Fruit fly (Drosophila melanogaster): ENCODE data around the gene CG34279.

CG34279 gene

DNA sequence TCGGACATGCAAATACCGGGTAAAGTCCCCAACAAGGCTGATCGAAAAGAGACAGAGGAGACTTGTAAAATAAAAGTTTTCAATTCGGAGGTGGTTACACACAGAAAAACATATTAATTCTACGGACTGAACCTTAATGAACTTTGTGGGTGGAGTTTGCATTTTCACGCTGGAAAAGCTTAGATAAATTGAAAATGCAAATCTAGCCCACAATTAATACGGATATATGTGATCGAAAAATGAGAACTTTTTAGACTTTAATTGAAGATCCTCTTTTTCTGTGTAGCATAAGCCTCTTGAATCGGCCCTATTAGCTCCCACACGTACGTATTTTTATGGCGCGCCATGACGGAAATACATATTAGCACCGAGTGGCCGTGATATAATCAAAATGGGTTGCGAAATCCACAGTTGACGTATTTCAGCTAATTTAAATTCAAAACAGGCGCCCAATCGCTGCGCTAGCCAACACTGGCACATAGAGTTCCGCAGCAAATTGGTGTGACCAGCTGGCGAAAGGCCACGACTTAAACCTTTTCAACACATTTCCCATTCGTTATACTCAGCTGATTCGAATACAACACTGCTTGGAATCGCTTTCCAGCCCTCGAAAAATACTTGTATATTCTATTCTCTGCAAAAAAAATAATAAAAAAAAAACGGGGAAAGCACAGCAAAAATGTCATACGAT is 17.6 kb downstream of the CG34279 start (continued):
- peak; percentile 3 for TF ChIP-seq Asciz (GFP tag; optimal IDR thresholded peaks at IDR 0.05)
- peak; percentile 34 for TF ChIP-seq scrt (GFP tag; optimal IDR thresholded peaks at IDR 0.05)
- no peak for TF ChIP-seq CG11723 (GFP tag; optimal IDR thresholded peaks at IDR 0.05)
- peak; percentile 38 for TF ChIP-seq CG12942 (GFP tag; optimal IDR thresholded peaks at IDR 0.05)
- TF ChIP-seq Ada2b (GFP tag; IDR thresholded peaks at IDR 0.05) = peak; percentile 72
- TF ChIP-seq Bdp1 (GFP tag; optimal IDR thresholded peaks at IDR 0.05) = peak; percentile 59
- TF ChIP-seq sr (GFP tag; IDR thresholded peaks at IDR 0.05) = peak; percentile 50; the same call in 1 of the 3 replicates
- TF ChIP-seq CG33557 (GFP tag; optimal IDR thresholded peaks at IDR 0.05) = peak; percentile 8
- TF ChIP-seq bsh (GFP tag; optimal IDR thresholded peaks at IDR 0.05) = peak in 1 of 2 experiments; percentile 33
- peak; percentile 51 for TF ChIP-seq ham (GFP tag; IDR thresholded peaks at IDR 0.05)
- TF ChIP-seq CG11696 (GFP tag; IDR thresholded peaks at IDR 0.05) = 0 out of 2 replicates have a peak, but pooled peaks have one; percentile 39
- TF ChIP-seq D (optimal IDR thresholded peaks at IDR 0.05) = no peak
- TF ChIP-seq D (GFP tag; optimal IDR thresholded peaks at IDR 0.05) = no peak
- TF ChIP-seq GATAe (GFP tag; conservative IDR thresholded peaks at IDR 0.05) = no peak
- TF ChIP-seq cad (GFP tag; optimal IDR thresholded peaks at IDR 0.05) = no peak
- TF ChIP-seq dpn (GFP tag; optimal IDR thresholded peaks at IDR 0.05) = peak; percentile 58 to 77
- TF ChIP-seq Stat92E (GFP tag; optimal IDR thresholded peaks at IDR 0.05) = no peak
- no peak for TF ChIP-seq H2.0 (GFP tag; IDR thresholded peaks at IDR 0.05)
- TF ChIP-seq CG2129 (GFP tag; IDR thresholded peaks at IDR 0.05; ENCODE audit: partially characterized antibody) = no peak
- TF ChIP-seq Ptx1 (GFP tag; IDR thresholded peaks at IDR 0.05) = peak; percentile 58; the same call in 1 of the 2 replicates
- TF ChIP-seq Nf-YA (GFP tag; IDR thresholded peaks at IDR 0.05) = no peak; the same call in 1 of the 2 replicates
- TF ChIP-seq dan (GFP tag; IDR thresholded peaks at IDR 0.05) = no peak
- no peak for TF ChIP-seq grn (GFP tag; optimal IDR thresholded peaks at IDR 0.05)
- TF ChIP-seq CG7271 (tag; optimal IDR thresholded peaks at IDR 0.05) = no peak
- peak; percentile 70 for TF ChIP-seq Rfx (GFP tag; IDR thresholded peaks at IDR 0.05)
- TF ChIP-seq fd64A (GFP tag; optimal IDR thresholded peaks at IDR 0.05) = no peak
- TF ChIP-seq Med (GFP tag) = peak; percentile 96
- peak; percentile 46; the same call in 1 of the 3 replicates for TF ChIP-seq gce (GFP tag; IDR thresholded peaks at IDR 0.05)
- TF ChIP-seq disco-r (GFP tag; optimal IDR thresholded peaks at IDR 0.05) = no peak
- TF ChIP-seq CG12391 (tag; optimal IDR thresholded peaks at IDR 0.05) = peak; percentile 56
- TF ChIP-seq CG17829 (tag; optimal IDR thresholded peaks at IDR 0.05) = peak; percentile 56
- peak; percentile 53; the same call in 2 of the 3 replicates for TF ChIP-seq CG11695 (GFP tag; IDR thresholded peaks at IDR 0.05)
- TF ChIP-seq pum (GFP tag; optimal IDR thresholded peaks at IDR 0.05) = peak; percentile 70
- TF ChIP-seq CrebB (tag; optimal IDR thresholded peaks at IDR 0.05) = peak; percentile 34
- no peak for TF ChIP-seq al (GFP tag; IDR thresholded peaks at IDR 0.05)
- no peak for TF ChIP-seq en (GFP tag; optimal IDR thresholded peaks at IDR 0.05)
- no peak for TF ChIP-seq sc (optimal IDR thresholded peaks at IDR 0.05)
- no peak for TF ChIP-seq sc (GFP tag; optimal IDR thresholded peaks at IDR 0.05)
- TF ChIP-seq Rx (GFP tag; IDR thresholded peaks at IDR 0.05) = no peak
- TF ChIP-seq CG12299 (tag; optimal IDR thresholded peaks at IDR 0.05) = peak; percentile 1
- TF ChIP-seq Mad (GFP tag; optimal IDR thresholded peaks at IDR 0.05) = peak; percentile 55
- TF ChIP-seq CG14965 (GFP tag; optimal IDR thresholded peaks at IDR 0.05; ENCODE audit: borderline replicate concordance) = no peak
- TF ChIP-seq chinmo (GFP tag; IDR thresholded peaks at IDR 0.05; ENCODE audit: partially characterized antibody) = no peak; the same call in 3 of the 4 replicates
- peak; percentile 31 for TF ChIP-seq NC2β (GFP tag; optimal IDR thresholded peaks at IDR 0.05)
- TF ChIP-seq onecut (GFP tag; IDR thresholded peaks at IDR 0.05) = no peak
- peak; percentile 45; the same call in 1 of the 2 replicates for TF ChIP-seq Drgx (GFP tag; IDR thresholded peaks at IDR 0.05)
- TF ChIP-seq pnt (GFP tag; optimal IDR thresholded peaks at IDR 0.05) = no peak
- peak; percentile 71 for TF ChIP-seq MESR4 (GFP tag; optimal IDR thresholded peaks at IDR 0.05)
- TF ChIP-seq ase (GFP tag; IDR thresholded peaks at IDR 0.05) = no peak
- TF ChIP-seq CG8478 (optimal IDR thresholded peaks at IDR 0.05) = no peak
- TF ChIP-seq hbn (GFP tag; IDR thresholded peaks at IDR 0.05; ENCODE audit: partially characterized antibody) = no peak

All from whole organism, embryonic.